Worm (Caenorhabditis elegans) whole organism, L4 larva: ENCODE measurements around the gene C52E4.12.

Experiments used
- F10B5.3 ChIP-seq: sonication (generic microtip); optimal IDR thresholded peaks from 2 replicates; lab custom pipeline; 2016; ENCODE audit warnings: mild to moderate bottlenecking, missing genetic modification characterization, missing compliant biosample characterization
- F44E2.7 ChIP-seq: fragments of 200-800 bp; sonication (Bioruptor generic); IDR thresholded peaks from 2 replicates; pipeline ENCODE4 v2.1.2; 2022; ENCODE audit warnings: missing genetic modification characterization, missing compliant biosample characterization
- ZK337.2 ChIP-seq: fragments of 200-800 bp; sonication (Bioruptor generic); IDR thresholded peaks from 2 replicates; pipeline ENCODE4 v1.3.6; 2022; ENCODE audit warnings: missing genetic modification reagents, missing genetic modification characterization, missing compliant biosample characterization
- ama-1 ChIP-seq: fragments of 150-350 bp; optimal IDR thresholded peaks from 2 replicates; lab custom pipeline; 2014; ENCODE audit warnings: inconsistent platforms, mixed read lengths
- arid-1 ChIP-seq: fragments of 200-800 bp; sonication (Bioruptor generic); conservative IDR thresholded peaks from 2 replicates; pipeline ENCODE4 v1.3.6; 2022; ENCODE audit warnings: missing genetic modification reagents, missing genetic modification characterization, missing compliant biosample characterization
- ces-1 ChIP-seq: fragments of 150-350 bp; sonication (generic microtip); optimal IDR thresholded peaks from 4 replicates; lab custom pipeline; 2014; ENCODE audit warnings: missing biosample characterization, missing genetic modification reagents, missing genetic modification characterization
- daf-12 ChIP-seq: fragments of 150-350 bp; optimal IDR thresholded peaks from 2 replicates; lab custom pipeline; 2014; ENCODE audit warnings: missing biosample characterization, missing genetic modification reagents, missing genetic modification characterization
- daf-16 ChIP-seq, 3 experiments: sonication (generic microtip); optimal IDR thresholded peaks; 2 replicates each; lab custom pipeline; 2016 to 2017; ENCODE audit warnings: missing genetic modification characterization in 3 of 3, missing genetic modification reagents in 3 of 3, mild to moderate bottlenecking in 2 of 3, missing compliant biosample characterization in 2 of 3, missing biosample characterization in 1 of 3, moderate library complexity in 1 of 3
- daf-19 ChIP-seq: fragments of 200-800 bp; sonication (Bioruptor generic); conservative IDR thresholded peaks from 2 replicates; pipeline ENCODE4 v1.3.6; 2022; ENCODE audit warnings: missing genetic modification characterization, missing compliant biosample characterization
- daf-8 ChIP-seq: fragments of 200-800 bp; sonication (Bioruptor generic); IDR thresholded peaks from 2 replicates; pipeline ENCODE4 v1.3.6; 2022; ENCODE audit warnings: missing genetic modification characterization, missing compliant biosample characterization
- dve-1 ChIP-seq: sonication (generic microtip); optimal IDR thresholded peaks from 2 replicates; lab custom pipeline; 2017; ENCODE audit warnings: antibody characterized with exemption, mild to moderate bottlenecking, missing genetic modification characterization, missing compliant biosample characterization; ENCODE audit not compliant: insufficient read depth
- egl-27 ChIP-seq: sonication (generic microtip); optimal IDR thresholded peaks from 3 replicates; lab custom pipeline; 2017; ENCODE audit warnings: missing biosample characterization, missing genetic modification reagents, missing genetic modification characterization
- fkh-10 ChIP-seq: fragments of 150-350 bp; optimal IDR thresholded peaks from 2 replicates; lab custom pipeline; 2014; ENCODE audit warnings: missing biosample characterization, missing genetic modification reagents, missing genetic modification characterization
- gei-8 ChIP-seq: fragments of 200-800 bp; sonication (Bioruptor generic); optimal IDR thresholded peaks from 2 replicates; lab custom pipeline; 2018; ENCODE audit warnings: mild to moderate bottlenecking, missing genetic modification characterization, missing compliant biosample characterization
- hlh-11 ChIP-seq: fragments of 200-800 bp; sonication (Bioruptor generic); optimal IDR thresholded peaks from 2 replicates; lab custom pipeline; 2018; ENCODE audit warnings: mild to moderate bottlenecking, missing genetic modification characterization, missing compliant biosample characterization
- hmg-1.1 ChIP-seq: fragments of 200-800 bp; sonication (Bioruptor generic); IDR thresholded peaks from 2 replicates; pipeline ENCODE4 v1.3.6; 2022; ENCODE audit warnings: missing genetic modification reagents, missing genetic modification characterization, missing compliant biosample characterization
- jun-1 ChIP-seq: fragments of 150-350 bp; optimal IDR thresholded peaks from 2 replicates; lab custom pipeline; 2014; ENCODE audit warnings: missing biosample characterization, missing genetic modification reagents, missing genetic modification characterization
- lin-1 ChIP-seq: fragments of 200-800 bp; sonication (Bioruptor generic); IDR thresholded peaks from 2 replicates; pipeline ENCODE4 v1.3.6; 2022; ENCODE audit warnings: missing genetic modification reagents, missing genetic modification characterization, missing compliant biosample characterization
- lin-15B ChIP-seq: fragments of 150-350 bp; sonication (generic microtip); optimal IDR thresholded peaks from 3 replicates; lab custom pipeline; 2014; ENCODE audit warnings: missing biosample characterization, missing genetic modification characterization
- lin-29 ChIP-seq: fragments of 200-800 bp; sonication (Bioruptor generic); IDR thresholded peaks from 2 replicates; pipeline ENCODE4 v1.3.6; 2022; ENCODE audit warnings: missing genetic modification reagents, missing genetic modification characterization, missing compliant biosample characterization
- lin-38 ChIP-seq: fragments of 200-800 bp; sonication (Bioruptor generic); IDR thresholded peaks from 2 replicates; pipeline ENCODE4 v1.3.6; 2022; ENCODE audit warnings: missing genetic modification reagents, missing genetic modification characterization, missing compliant biosample characterization
- lir-3 ChIP-seq: sonication (generic microtip); optimal IDR thresholded peaks from 2 replicates; lab custom pipeline; 2016; ENCODE audit warnings: mild to moderate bottlenecking, missing genetic modification characterization, missing compliant biosample characterization
- lsy-2 ChIP-seq, 2 experiments: fragments of 150-350 bp in 1 of 2; sonication (generic microtip) in 1 of 2; optimal IDR thresholded peaks; 2 replicates each; lab custom pipeline; 2014 to 2017; ENCODE audit warnings: missing biosample characterization in 2 of 2, missing genetic modification characterization in 2 of 2
- madf-5 ChIP-seq, 2 experiments: fragments of 200-800 bp; sonication (Bioruptor generic); IDR thresholded peaks; 2 replicates each; pipeline ENCODE4 v1.3.6; 2022; ENCODE audit warnings: missing compliant biosample characterization in 2 of 2, missing genetic modification characterization in 2 of 2
- mdl-1 ChIP-seq, 2 experiments: fragments of 150-350 bp in 1 of 2; sonication (generic microtip) in 1 of 2; optimal IDR thresholded peaks; 2 replicates each; lab custom pipeline; 2014 to 2017; ENCODE audit warnings: missing biosample characterization in 2 of 2, missing genetic modification characterization in 2 of 2
- mep-1 ChIP-seq: fragments of 150-350 bp; sonication (generic microtip); optimal IDR thresholded peaks from 3 replicates; lab custom pipeline; 2014; ENCODE audit warnings: missing biosample characterization, missing genetic modification characterization
- mes-2 ChIP-seq: sonication (generic microtip); optimal IDR thresholded peaks from 2 replicates; lab custom pipeline; 2016; ENCODE audit warnings: missing genotype, mild to moderate bottlenecking, missing genetic modification characterization, missing compliant biosample characterization; ENCODE audit not compliant: poor library complexity, severe bottlenecking
- mxl-2 ChIP-seq: fragments of 200-800 bp; sonication (Bioruptor generic); conservative IDR thresholded peaks from 2 replicates; pipeline ENCODE4 v1.3.6; 2022; ENCODE audit warnings: missing genetic modification reagents, missing genetic modification characterization, missing compliant biosample characterization
- nhr-102 ChIP-seq: sonication (generic microtip); optimal IDR thresholded peaks from 2 replicates; lab custom pipeline; 2016; ENCODE audit warnings: mild to moderate bottlenecking, missing genetic modification characterization, moderate library complexity, missing compliant biosample characterization
- nhr-111 ChIP-seq: fragments of 200-800 bp; sonication (Bioruptor generic); optimal IDR thresholded peaks from 2 replicates; lab custom pipeline; 2018; ENCODE audit warnings: mild to moderate bottlenecking, missing genetic modification characterization, missing compliant biosample characterization
- nhr-28 ChIP-seq: fragments of 150-350 bp; optimal IDR thresholded peaks from 2 replicates; lab custom pipeline; 2014; ENCODE audit warnings: missing biosample characterization, missing genetic modification characterization
- nhr-48 ChIP-seq: sonication (generic microtip); optimal IDR thresholded peaks from 2 replicates; lab custom pipeline; 2016; ENCODE audit warnings: mild to moderate bottlenecking, missing genetic modification characterization, missing compliant biosample characterization
- nhr-6 ChIP-seq: fragments of 150-350 bp; optimal IDR thresholded peaks from 2 replicates; lab custom pipeline; 2014; ENCODE audit warnings: missing biosample characterization, missing genetic modification characterization
- nhr-76 ChIP-seq: fragments of 150-350 bp; optimal IDR thresholded peaks from 2 replicates; lab custom pipeline; 2014; ENCODE audit warnings: missing biosample characterization, missing genetic modification characterization
- nhr-77 ChIP-seq: fragments of 150-350 bp; optimal IDR thresholded peaks from 2 replicates; lab custom pipeline; 2014; ENCODE audit warnings: missing biosample characterization, missing genetic modification characterization
- rbr-2 ChIP-seq: sonication (generic microtip); optimal IDR thresholded peaks from 2 replicates; lab custom pipeline; 2016; ENCODE audit warnings: missing genotype, missing genetic modification characterization, missing compliant biosample characterization
- snpc-1.2 ChIP-seq: fragments of 200-800 bp; sonication (Bioruptor generic); IDR thresholded peaks from 2 replicates; pipeline ENCODE4 v1.3.6; 2022; ENCODE audit warnings: missing genetic modification reagents, missing genetic modification characterization, missing compliant biosample characterization
- spr-1 ChIP-seq: sonication (generic microtip); optimal IDR thresholded peaks from 2 replicates; lab custom pipeline; 2016; ENCODE audit warnings: mild to moderate bottlenecking, missing genetic modification characterization, missing compliant biosample characterization
- spr-3 ChIP-seq: fragments of 200-800 bp; sonication (Bioruptor generic); optimal IDR thresholded peaks from 2 replicates; lab custom pipeline; 2018; ENCODE audit warnings: mild to moderate bottlenecking, missing genetic modification characterization, missing compliant biosample characterization
- tag-97 ChIP-seq: fragments of 200-800 bp; sonication (Bioruptor generic); IDR thresholded peaks from 2 replicates; pipeline ENCODE4 v1.3.6; 2022; ENCODE audit warnings: missing genetic modification characterization, missing compliant biosample characterization
- tra-1 ChIP-seq: fragments of 200-800 bp; sonication (Bioruptor generic); IDR thresholded peaks from 2 replicates; pipeline ENCODE4 v1.3.6; 2022; ENCODE audit warnings: missing genetic modification reagents, missing genetic modification characterization, missing compliant biosample characterization
- unc-130 ChIP-seq: sonication (generic microtip); optimal IDR thresholded peaks from 2 replicates; lab custom pipeline; 2016; ENCODE audit warnings: missing genetic modification reagents, missing genetic modification characterization, missing compliant biosample characterization
- zag-1 ChIP-seq: fragments of 150-350 bp; optimal IDR thresholded peaks from 2 replicates; lab custom pipeline; 2014; ENCODE audit warnings: missing biosample characterization, missing genetic modification characterization
- zfp-2 ChIP-seq: sonication (generic microtip); optimal IDR thresholded peaks from 2 replicates; lab custom pipeline; 2016; ENCODE audit warnings: mild to moderate bottlenecking, missing genetic modification characterization, missing compliant biosample characterization
- zfp-3 ChIP-seq: fragments of 200-800 bp; sonication (Bioruptor generic); conservative IDR thresholded peaks from 2 replicates; pipeline ENCODE4 v1.3.6; 2022; ENCODE audit warnings: missing genetic modification reagents, missing genetic modification characterization, missing compliant biosample characterization
- zip-11 ChIP-seq: fragments of 200-800 bp; sonication (Bioruptor generic); IDR thresholded peaks from 2 replicates; pipeline ENCODE4 v1.3.6; 2022; ENCODE audit warnings: missing genetic modification characterization, missing compliant biosample characterization
- ztf-11 ChIP-seq: fragments of 150-350 bp; optimal IDR thresholded peaks from 2 replicates; lab custom pipeline; 2014; ENCODE audit warnings: missing biosample characterization, missing genetic modification characterization

The C52E4.12 gene

ce11 chrV:11978179-11978578 is 17.8 kb upstream of the C52E4.12 start, which contains the start of gene mif-2 (continued):
- TF ChIP-seq hmg-1.1 (GFP tag; lab: Robert Waterston, UW) (no peak), lin-38 (GFP tag; lab: Robert Waterston, UW) (0 out of 2 replicates have a peak, but pooled peaks have one; percentile 24), ztf-11 (no peak), nhr-48 (tag; lab: Kevin White, UChicago) (no peak), tag-97 (no peak), F44E2.7 (GFP tag; lab: Robert Waterston, UW) (no peak), mxl-2 (GFP tag; lab: Robert Waterston, UW) (no peak), mep-1 (no peak), zfp-3 (GFP tag; lab: Robert Waterston, UW) (no peak), dve-1 (tag; lab: Kevin White, UChicago) (no peak), daf-12 (tag; lab: Kevin White, UChicago) (no peak), hlh-11 (tag; lab: Kevin White, UChicago) (peak; percentile 39), jun-1 (tag; lab: Kevin White, UChicago) (no peak), nhr-28 (tag; lab: Kevin White, UChicago) (peak; percentile 71), mes-2 (tag; lab: Kevin White, UChicago) (no peak), lin-15B (tag; lab: Kevin White, UChicago) (no peak), lir-3 (tag; lab: Kevin White, UChicago) (no peak), lsy-2 (tag; optimal IDR thresholded peaks at IDR 0.05; lab: Kevin White, UChicago) (no peak), egl-27 (tag; lab: Kevin White, UChicago) (no peak), mdl-1 (tag; optimal IDR thresholded peaks at IDR 0.05; lab: Kevin White, UChicago) (peak in 1 of 2 experiments; percentile 33), daf-8 (GFP tag; lab: Robert Waterston, UW) (no peak), tra-1 (GFP tag; lab: Robert Waterston, UW) (no peak), snpc-1.2 (no peak), unc-130 (GFP tag; lab: Kevin White, UChicago) (no peak), fkh-10 (GFP tag; lab: Kevin White, UChicago) (no peak), gei-8 (no peak), nhr-102 (tag; lab: Kevin White, UChicago) (no peak), daf-19 (no peak)

- TF ChIP-seq rbr-2 (tag; lab: Kevin White, UChicago), result peak; percentile 93
- TF ChIP-seq gei-8, result peak; percentile 69
- peak; percentile 50 for TF ChIP-seq zag-1 (tag; lab: Kevin White, UChicago)
- no peak for TF ChIP-seq zip-11
- peak; percentile 88 for TF ChIP-seq F10B5.3 (tag; lab: Kevin White, UChicago)
- TF ChIP-seq spr-1 (tag; lab: Kevin White, UChicago), result peak; percentile 78
- TF ChIP-seq nhr-76 (tag; lab: Kevin White, UChicago), result no peak
- peak; percentile 35 for TF ChIP-seq zfp-2 (tag; lab: Kevin White, UChicago)
- peak; percentile 93 for TF ChIP-seq nhr-102 (tag; lab: Kevin White, UChicago)
- peak; percentile 98 for TF ChIP-seq nhr-6 (tag; lab: Kevin White, UChicago)
- peak; percentile 71; the same call in 1 of the 2 replicates for TF ChIP-seq tra-1 (GFP tag; lab: Robert Waterston, UW)
- TF ChIP-seq ces-1 (GFP tag; lab: Kevin White, UChicago), result no peak
- no peak for TF ChIP-seq daf-8 (GFP tag; lab: Robert Waterston, UW)
- TF ChIP-seq daf-12 (tag; lab: Kevin White, UChicago), result no peak
- TF ChIP-seq lin-1 (GFP tag; lab: Robert Waterston, UW), result peak; percentile 92
- TF ChIP-seq nhr-111 (GFP tag; lab: Kevin White, UChicago), result peak; percentile 72
- peak; percentile 96 for TF ChIP-seq hlh-11 (tag; lab: Kevin White, UChicago)
- TF ChIP-seq spr-3 (GFP tag; lab: Kevin White, UChicago), result peak; percentile 78
- no peak for TF ChIP-seq ZK337.2 (GFP tag; lab: Robert Waterston, UW)
- TF ChIP-seq lin-29 (GFP tag; lab: Robert Waterston, UW), result no peak
- TF ChIP-seq ztf-11, result no peak
- peak; percentile 90 for TF ChIP-seq nhr-77 (tag; lab: Kevin White, UChicago)
- no peak for TF ChIP-seq egl-27 (tag; lab: Kevin White, UChicago)
- TF ChIP-seq madf-5 (GFP tag; IDR thresholded peaks at IDR 0.05; lab: Robert Waterston, UW), result 0 out of 4 replicates have a peak, but pooled peaks of 1 of the 2 experiments have one; percentile 22
- peak; percentile 98 for TF ChIP-seq ama-1 (lab: Kevin White, UChicago)
- TF ChIP-seq daf-16 (GFP tag; optimal IDR thresholded peaks at IDR 0.05; lab: Kevin White, UChicago), result peak; percentile 60 to 88
- peak; percentile 80 for TF ChIP-seq daf-16 (tag; optimal IDR thresholded peaks at IDR 0.05; lab: Kevin White, UChicago)
- peak; percentile 90 for TF ChIP-seq arid-1 (GFP tag; lab: Robert Waterston, UW)
These were observed 16.0 kb upstream of the C52E4.12 start, which contains the start of gene snr-4 for ce11 chrV:11979673-11980561. Gene snr-4, minus strand, starts transcription at chrV:11979723.
